Fruit fly (Drosophila melanogaster) whole organism, wandering third instar larva: ENCODE measurements around the gene CG46042.

Source experiments
- Mio ChIP-seq: sonication (Bioruptor generic); optimal IDR thresholded peaks from 2 replicates; lab custom pipeline; 2016; ENCODE audit warnings: missing biosample characterization, missing genetic modification characterization
- Myc ChIP-seq: fragments of >200 bp; optimal IDR thresholded peaks from 2 replicates; lab custom pipeline; 2017
- OdsH ChIP-seq: fragments of 200-800 bp; sonication (Bioruptor generic); optimal IDR thresholded peaks from 2 replicates; lab custom pipeline; 2016; ENCODE audit warnings: missing biosample characterization, mild to moderate bottlenecking, missing genetic modification characterization
- Sp1 ChIP-seq: fragments of 200-800 bp; sonication (Bioruptor generic); optimal IDR thresholded peaks from 3 replicates; lab custom pipeline; 2019; ENCODE audit warnings: missing biosample characterization, mild to moderate bottlenecking, missing genetic modification characterization, moderate library complexity
- br ChIP-seq: fragments of 200-800 bp; sonication (Bioruptor generic); optimal IDR thresholded peaks from 2 replicates; lab custom pipeline; 2016; ENCODE audit warnings: missing biosample characterization, missing genetic modification characterization
- dl ChIP-seq, 2 experiments: fragments of 175-275, 200-275 bp in 1 of 2; fragments of 200-275 bp in 1 of 2; sonication (Bioruptor generic); optimal IDR thresholded peaks; lab custom pipeline; 2018; ENCODE audit warnings: mild to moderate bottlenecking in 2 of 2, missing biosample characterization in 2 of 2, missing genetic modification characterization in 2 of 2, moderate library complexity in 2 of 2; ENCODE audit not compliant: partially characterized antibody in 2 of 2, insufficient read depth in 1 of 2
- dsf ChIP-seq: sonication (Bioruptor generic); optimal IDR thresholded peaks from 2 replicates; lab custom pipeline; 2016; ENCODE audit warnings: missing biosample characterization, missing genetic modification characterization, borderline replicate concordance
- ey ChIP-seq: fragments of 200-800 bp; sonication (Bioruptor generic); optimal IDR thresholded peaks from 2 replicates; lab custom pipeline; 2016; ENCODE audit warnings: missing biosample characterization, missing genetic modification characterization
- pan ChIP-seq: fragments of >200 bp; optimal IDR thresholded peaks from 2 replicates; lab custom pipeline; 2017
- psq ChIP-seq: fragments of 200-800 bp; sonication (Bioruptor generic); optimal IDR thresholded peaks from 3 replicates; lab custom pipeline; 2017; ENCODE audit warnings: missing biosample characterization, mild to moderate bottlenecking, missing genetic modification characterization, moderate library complexity
- rgr ChIP-seq: fragments of 200-800 bp; sonication (Bioruptor generic); optimal IDR thresholded peaks from 3 replicates; lab custom pipeline; 2016; ENCODE audit warnings: missing biosample characterization, mild to moderate bottlenecking, missing genetic modification characterization
- usp ChIP-seq: fragments of >200 bp; optimal IDR thresholded peaks from 2 replicates; lab custom pipeline; 2017; ENCODE audit warnings: missing biosample characterization, missing genetic modification characterization

DNA sequence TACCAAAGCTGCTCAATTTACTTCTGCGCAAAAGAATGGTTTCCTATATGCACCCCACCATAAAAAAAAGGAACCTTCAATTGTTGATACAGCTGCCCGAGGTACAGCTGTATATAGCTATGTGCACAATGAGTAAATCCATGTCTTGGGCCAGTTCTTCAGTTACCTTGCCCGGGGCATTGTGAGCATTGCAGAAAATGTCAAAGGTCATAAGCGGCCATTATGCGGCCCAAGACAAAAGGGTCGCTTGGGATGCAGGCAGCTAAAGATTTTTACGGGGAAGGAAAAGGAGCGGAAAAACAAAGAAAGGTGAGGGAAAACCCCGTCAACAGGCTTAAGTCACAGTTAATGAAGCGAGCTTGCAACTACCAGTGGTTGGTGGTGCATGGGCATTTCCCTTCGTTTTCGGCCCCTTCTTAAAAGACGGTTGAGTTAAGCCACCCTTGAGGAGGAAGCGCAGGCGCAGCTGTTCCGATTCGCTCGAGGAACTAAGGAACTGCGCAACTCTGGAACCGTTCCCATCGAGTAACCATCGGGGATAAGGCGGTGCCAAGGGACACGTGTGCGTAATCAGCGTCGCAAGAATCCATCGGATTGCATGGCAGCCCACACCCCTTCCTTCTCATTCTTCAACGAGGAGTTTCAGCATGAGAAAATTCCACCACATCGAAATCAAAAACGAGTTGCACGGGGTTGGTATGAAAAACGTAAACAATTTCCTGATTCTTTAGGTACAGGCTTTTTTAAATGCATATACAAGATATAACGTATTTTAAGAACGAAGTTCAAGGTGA is 11.1 kb downstream of the CG46042 start:
- no peak for TF ChIP-seq pan (lab: Kevin White, UChicago)
- no peak for TF ChIP-seq Mio
- no peak for TF ChIP-seq Sp1
- no peak for TF ChIP-seq dl (GFP tag; optimal IDR thresholded peaks at IDR 0.05; lab: Kevin White, UChicago; ENCODE audit: insufficient read depth in 1 of 2, partially characterized antibody in 2 of 2)
- no peak for TF ChIP-seq Myc (lab: Kevin White, UChicago)
- no peak for TF ChIP-seq ey (GFP tag; lab: Kevin White, UChicago)
- TF ChIP-seq dsf (GFP tag; lab: Kevin White, UChicago) = no peak
- TF ChIP-seq rgr = no peak
- no peak for TF ChIP-seq psq
- no peak for TF ChIP-seq br (GFP tag; lab: Kevin White, UChicago)
- TF ChIP-seq usp (GFP tag; lab: Kevin White, UChicago) = no peak
- no peak for TF ChIP-seq OdsH (GFP tag; lab: Kevin White, UChicago)
